Fruit fly (Drosophila melanogaster): Measurements from ENCODE around the gene CIA30.

dm6 chr3R:29777213-29777612 lies 40.4 kb downstream of the CIA30 start:
- TF ChIP-seq CG8478 (optimal IDR thresholded peaks at IDR 0.05) (no peak), EcR (GFP tag; optimal IDR thresholded peaks at IDR 0.05) (no peak)

Measured in whole organism.